Worm (Caenorhabditis elegans) whole organism, late embryonic: ENCODE measurements around the gene F13E9.19.

Experiments
- K09A11.1 ChIP-seq: sonication (generic microtip); optimal IDR thresholded peaks from 2 replicates; lab custom pipeline; 2017; ENCODE audit warnings: antibody characterized with exemption, mild to moderate bottlenecking, missing genetic modification characterization, missing compliant biosample characterization; ENCODE audit not compliant: insufficient read depth
- T23F11.4 ChIP-seq: fragments of 200-800 bp; sonication (Bioruptor generic); optimal IDR thresholded peaks from 2 replicates; lab custom pipeline; 2018; ENCODE audit warnings: mild to moderate bottlenecking, missing genetic modification characterization, missing compliant biosample characterization
- ama-1 ChIP-seq: fragments of 150-350 bp; optimal IDR thresholded peaks from 2 replicates; lab custom pipeline; 2014
- ceh-9 ChIP-seq: sonication (generic microtip); optimal IDR thresholded peaks from 2 replicates; lab custom pipeline; 2016; ENCODE audit warnings: mild to moderate bottlenecking, missing genetic modification characterization, inconsistent platforms, missing compliant biosample characterization
- elt-2 ChIP-seq: sonication (generic microtip); optimal IDR thresholded peaks from 2 replicates; lab custom pipeline; 2016; ENCODE audit warnings: missing genetic modification reagents, missing genetic modification characterization, missing compliant biosample characterization
- fax-1 ChIP-seq: sonication (generic microtip); optimal IDR thresholded peaks from 2 replicates; lab custom pipeline; 2016; ENCODE audit warnings: missing genotype, missing genetic modification characterization, missing compliant biosample characterization
- fkh-10 ChIP-seq: fragments of 150-350 bp; optimal IDR thresholded peaks from 2 replicates; lab custom pipeline; 2014; ENCODE audit warnings: missing biosample characterization, missing genetic modification reagents, missing genetic modification characterization
- gmeb-2 ChIP-seq: sonication (generic microtip); optimal IDR thresholded peaks from 2 replicates; lab custom pipeline; 2016; ENCODE audit warnings: missing genetic modification characterization, inconsistent platforms, missing compliant biosample characterization
- nhr-11 ChIP-seq: fragments of 150-350 bp; optimal IDR thresholded peaks from 2 replicates; lab custom pipeline; 2014; ENCODE audit warnings: missing biosample characterization, missing genetic modification characterization
- pha-4 ChIP-seq: fragments of 150-350 bp; optimal IDR thresholded peaks from 2 replicates; lab custom pipeline; 2018; ENCODE audit warnings: missing biosample characterization, missing genetic modification reagents, missing genetic modification characterization
- rnt-1 ChIP-seq: sonication (generic microtip); optimal IDR thresholded peaks from 2 replicates; lab custom pipeline; 2016; ENCODE audit warnings: missing genetic modification characterization, missing compliant biosample characterization
- ttx-3 ChIP-seq: sonication (generic microtip); optimal IDR thresholded peaks from 2 replicates; lab custom pipeline; 2016; ENCODE audit warnings: missing genetic modification reagents, missing genetic modification characterization, missing compliant biosample characterization

DNA sequence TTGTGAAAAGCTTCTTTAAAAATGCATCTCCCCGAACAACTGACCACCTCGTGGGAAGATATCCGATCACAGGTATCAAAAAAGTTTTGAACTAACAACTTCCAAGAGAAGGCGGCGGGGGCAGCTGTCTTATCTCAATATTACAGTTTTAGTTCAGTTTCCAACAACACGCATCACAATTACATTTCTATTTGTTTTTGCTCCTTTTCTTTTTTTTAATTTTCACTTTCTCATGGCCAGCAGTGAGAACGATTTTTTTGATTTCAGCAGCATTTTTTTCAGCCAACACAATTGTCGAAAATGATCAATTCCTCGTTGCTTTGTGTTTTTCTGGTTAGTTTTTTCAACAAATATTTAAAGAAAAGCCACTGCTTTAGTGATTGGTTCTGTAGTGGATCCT, 13.9 kb downstream of the F13E9.19 start, which contains the start of gene ZK593.2:
- TF ChIP-seq elt-2 (tag; lab: Kevin White, UChicago) = no peak
- no peak for TF ChIP-seq T23F11.4 (GFP tag; lab: Kevin White, UChicago)
- TF ChIP-seq ceh-9 = no peak
- no peak for TF ChIP-seq rnt-1
- no peak for TF ChIP-seq gmeb-2
- no peak for TF ChIP-seq nhr-11 (tag; lab: Kevin White, UChicago)
- no peak for TF ChIP-seq K09A11.1 (tag; lab: Kevin White, UChicago)
- no peak for TF ChIP-seq ttx-3 (tag; lab: Kevin White, UChicago)
- no peak for TF ChIP-seq pha-4
- no peak for TF ChIP-seq ama-1
- no peak for TF ChIP-seq fkh-10
- TF ChIP-seq fax-1 (tag; lab: Kevin White, UChicago) = no peak
